Worm (Caenorhabditis elegans): Measurements from ENCODE around the gene Y54G2A.72.
A peak's percentile ranks its signal among the peaks of the same experiment; 100 is the strongest.

Y54G2A.72 gene

ce11 chrIV:2775992-2776630 lies 1.8 kb upstream of the Y54G2A.72 start (continued):
- TF ChIP-seq cebp-1 (GFP tag; IDR thresholded peaks at IDR 0.05): no peak
- peak; percentile 43 for TF ChIP-seq cebp-1 (tag; optimal IDR thresholded peaks at IDR 0.05)
- peak; percentile 26; the same call in 1 of the 2 replicates for TF ChIP-seq dox-1 (GFP tag; IDR thresholded peaks at IDR 0.05)
- TF ChIP-seq egrh-3 (GFP tag; IDR thresholded peaks at IDR 0.05): peak; percentile 51; the same call in 1 of the 2 replicates

ce11 chrIV:2776733-2777132 lies 1.2 kb upstream of the Y54G2A.72 start:
- TF ChIP-seq Y56A3A.18 (GFP tag; IDR thresholded peaks at IDR 0.05): no peak
- TF ChIP-seq rec-8 (tag; optimal IDR thresholded peaks at IDR 0.05): no peak
- TF ChIP-seq him-1 (tag; optimal IDR thresholded peaks at IDR 0.05): no peak
- no peak for TF ChIP-seq nfya-1 (tag; optimal IDR thresholded peaks at IDR 0.05; ENCODE audit: borderline replicate concordance, insufficient read depth)
- TF ChIP-seq nfyb-1 (GFP tag; IDR thresholded peaks at IDR 0.05): no peak
- TF ChIP-seq mes-4 (tag; optimal IDR thresholded peaks at IDR 0.05): no peak
- no peak for TF ChIP-seq ceh-58 (GFP tag; IDR thresholded peaks at IDR 0.05)
- no peak for TF ChIP-seq F23B12.7 (tag; optimal IDR thresholded peaks at IDR 0.05; ENCODE audit: insufficient read depth)
- TF ChIP-seq Y95B8A.8 (GFP tag; IDR thresholded peaks at IDR 0.05): 0 out of 2 replicates have a peak, but pooled peaks have one; percentile 27
- TF ChIP-seq C17E4.6 (GFP tag; IDR thresholded peaks at IDR 0.05): no peak
- no peak for TF ChIP-seq let-607 (tag; optimal IDR thresholded peaks at IDR 0.05)
- TF ChIP-seq aptf-3 (GFP tag; IDR thresholded peaks at IDR 0.05): no peak
- TF ChIP-seq ztf-25 (GFP tag; IDR thresholded peaks at IDR 0.05): no peak
- TF ChIP-seq unc-130 (GFP tag; optimal IDR thresholded peaks at IDR 0.05): no peak
- TF ChIP-seq pbrm-1 (GFP tag; IDR thresholded peaks at IDR 0.05): no peak
- peak; percentile 84 for TF ChIP-seq ztf-18 (tag; optimal IDR thresholded peaks at IDR 0.05)
- no peak for TF ChIP-seq die-1 (tag; optimal IDR thresholded peaks at IDR 0.05)
- no peak for TF ChIP-seq tbp1 (GFP tag; optimal IDR thresholded peaks at IDR 0.05)
- TF ChIP-seq hrde-1 (tag; optimal IDR thresholded peaks at IDR 0.05; ENCODE audit: borderline replicate concordance): peak; percentile 6
- no peak for TF ChIP-seq mxl-1 (tag; optimal IDR thresholded peaks at IDR 0.05)
- TF ChIP-seq F57C9.4 (tag; optimal IDR thresholded peaks at IDR 0.05): no peak
- TF ChIP-seq lag-1 (GFP tag; IDR thresholded peaks at IDR 0.05): no peak
- TF ChIP-seq F57A8.1 (GFP tag; optimal IDR thresholded peaks at IDR 0.05): no peak
- no peak for TF ChIP-seq B0019.2 (GFP tag; conservative IDR thresholded peaks at IDR 0.05)
- TF ChIP-seq ceh-91 (GFP tag; IDR thresholded peaks at IDR 0.05): no peak
- TF ChIP-seq attf-3 (GFP tag; conservative IDR thresholded peaks at IDR 0.05): no peak
- TF ChIP-seq egl-44 (GFP tag; IDR thresholded peaks at IDR 0.05): no peak
- TF ChIP-seq xnd-1 (tag; optimal IDR thresholded peaks at IDR 0.05): peak; percentile 6
- no peak for TF ChIP-seq snpc-4 (GFP tag; optimal IDR thresholded peaks at IDR 0.05)
- TF ChIP-seq snpc-4 (tag; optimal IDR thresholded peaks at IDR 0.05): no peak
- TF ChIP-seq ztf-22 (GFP tag; optimal IDR thresholded peaks at IDR 0.05): no peak
- TF ChIP-seq mel-28 (tag; optimal IDR thresholded peaks at IDR 0.05; ENCODE audit: borderline replicate concordance): no peak
- no peak for TF ChIP-seq zfh-2 (GFP tag; conservative IDR thresholded peaks at IDR 0.05)
- TF ChIP-seq ets-4 (GFP tag; optimal IDR thresholded peaks at IDR 0.05): no peak
- no peak for TF ChIP-seq F22D6.2 (tag; optimal IDR thresholded peaks at IDR 0.05)
